ENCODE assay signal across 5 fruit fly cellular contexts in genomic region chrX:5932345-5932995, dm6.
TF ChIP-seq lines count a peak whose summit lies in the region.

No protein-coding gene starts in this region.

- no peak for TF ChIP-seq CTCF in whole organism, embryonic (GFP tag; optimal IDR thresholded peaks at IDR 0.05; lab: Kevin White, UChicago)

TF ChIP-seq in whole organism, adult, 20 proteins besides CTCF, POLR2A, EP300 and RAD21:
- TF ChIP-seq Crg-1 (GFP tag; optimal IDR thresholded peaks at IDR 0.05; lab: Kevin White, UChicago) = peak; percentile 21
- TF ChIP-seq CG1620 (GFP tag; optimal IDR thresholded peaks at IDR 0.05; lab: Kevin White, UChicago) = peak; percentile 79
- no peak for TF ChIP-seq kay (GFP tag; lab: Kevin White, UChicago; ENCODE audit: borderline replicate concordance)
- TF ChIP-seq pad (GFP tag; optimal IDR thresholded peaks at IDR 0.05; lab: Kevin White, UChicago) = peak; percentile 63
- TF ChIP-seq cnc (optimal IDR thresholded peaks at IDR 0.05; lab: Kevin White, UChicago) = no peak
- peak; percentile 13 for TF ChIP-seq ovo (GFP tag; optimal IDR thresholded peaks at IDR 0.05; lab: Kevin White, UChicago)
- peak; percentile 27 for TF ChIP-seq Hr96 (GFP tag; optimal IDR thresholded peaks at IDR 0.05; lab: Kevin White, UChicago)
- peak; percentile 70 for TF ChIP-seq CG7101 (tag; optimal IDR thresholded peaks at IDR 0.05; lab: Kevin White, UChicago)
- TF ChIP-seq bab1 (GFP tag; optimal IDR thresholded peaks at IDR 0.05; lab: Kevin White, UChicago) = peak; percentile 96
- TF ChIP-seq tj (GFP tag; optimal IDR thresholded peaks at IDR 0.05; lab: Kevin White, UChicago) = peak; percentile 69
- TF ChIP-seq CG14711 (tag; optimal IDR thresholded peaks at IDR 0.05; lab: Kevin White, UChicago) = peak; percentile 69
- TF ChIP-seq CG7045 (GFP tag; optimal IDR thresholded peaks at IDR 0.05; lab: Kevin White, UChicago) = no peak

TF ChIP-seq in whole organism, embryonic, 481 proteins besides CTCF, POLR2A, EP300 and RAD21 (continues in another document):
- TF ChIP-seq grau (tag; optimal IDR thresholded peaks at IDR 0.05; lab: Kevin White, UChicago) (peak; percentile 47), ci (GFP tag; IDR thresholded peaks at IDR 0.05; lab: Robert Waterston, UW) (peak; percentile 36; the same call in 1 of the 3 replicates), Drgx (GFP tag; IDR thresholded peaks at IDR 0.05; lab: Robert Waterston, UW) (peak; percentile 82), gem (tag; optimal IDR thresholded peaks at IDR 0.05; lab: Kevin White, UChicago) (peak; percentile 21), CG16815 (GFP tag; optimal IDR thresholded peaks at IDR 0.05; lab: Kevin White, UChicago) (peak; percentile 12), amos (GFP tag; IDR thresholded peaks at IDR 0.05; lab: Robert Waterston, UW; ENCODE audit: partially characterized antibody) (no peak), bsh (GFP tag; optimal IDR thresholded peaks at IDR 0.05; lab: Kevin White, UChicago) (peak; percentile 6 to 23), Chrac-16 (GFP tag; optimal IDR thresholded peaks at IDR 0.05; lab: Kevin White, UChicago) (no peak), row (GFP tag; IDR thresholded peaks at IDR 0.05; lab: Robert Waterston, UW) (peak; percentile 45; the same call in 2 of the 3 replicates), nmo (GFP tag; optimal IDR thresholded peaks at IDR 0.05; lab: Kevin White, UChicago) (peak; percentile 1), Ets65A (GFP tag; lab: Kevin White, UChicago) (peak; percentile 55), CG6689 (GFP tag; IDR thresholded peaks at IDR 0.05; lab: Robert Waterston, UW) (0 out of 2 replicates have a peak, but pooled peaks have one; percentile 9), CG2120 (GFP tag; optimal IDR thresholded peaks at IDR 0.05; lab: Kevin White, UChicago) (peak; percentile 3), Atf6 (GFP tag; IDR thresholded peaks at IDR 0.05; lab: Robert Waterston, UW) (no peak), ewg (GFP tag; optimal IDR thresholded peaks at IDR 0.05; lab: Kevin White, UChicago) (peak; percentile 2), ase (GFP tag; IDR thresholded peaks at IDR 0.05; lab: Robert Waterston, UW) (0 out of 3 replicates have a peak, but pooled peaks have one; percentile 27), CG16863 (GFP tag; optimal IDR thresholded peaks at IDR 0.05; lab: Kevin White, UChicago) (no peak), Sox102F (GFP tag; optimal IDR thresholded peaks at IDR 0.05; lab: Kevin White, UChicago) (peak; percentile 30), chif (GFP tag; optimal IDR thresholded peaks at IDR 0.05; lab: Kevin White, UChicago) (peak in 1 of 2 experiments; percentile 15)

TF ChIP-seq in whole organism, prepupa, 60 proteins besides CTCF, POLR2A, EP300 and RAD21 (continues in another document):
- no peak for TF ChIP-seq Hr38 (GFP tag; optimal IDR thresholded peaks at IDR 0.05; lab: Kevin White, UChicago)
- TF ChIP-seq salr (GFP tag; optimal IDR thresholded peaks at IDR 0.05; lab: Kevin White, UChicago) = peak; percentile 56 to 80
- peak; percentile 50 for TF ChIP-seq spab (GFP tag; optimal IDR thresholded peaks at IDR 0.05; lab: Kevin White, UChicago)
- TF ChIP-seq Hr39 (GFP tag; optimal IDR thresholded peaks at IDR 0.05; lab: Kevin White, UChicago) = peak; percentile 79
- TF ChIP-seq Gug (GFP tag; IDR thresholded peaks at IDR 0.05; lab: Robert Waterston, UW) = peak; percentile 71
- peak; percentile 88 for TF ChIP-seq CG8119 (GFP tag; IDR thresholded peaks at IDR 0.05; lab: Robert Waterston, UW)
- TF ChIP-seq CG15336 (GFP tag; IDR thresholded peaks at IDR 0.05; lab: Robert Waterston, UW) = peak; percentile 90
- peak; percentile 40 for TF ChIP-seq Ets21C (GFP tag; optimal IDR thresholded peaks at IDR 0.05; lab: Kevin White, UChicago)
- peak; percentile 60 for TF ChIP-seq Sox102F (GFP tag; optimal IDR thresholded peaks at IDR 0.05; lab: Kevin White, UChicago)
- peak; percentile 74 for TF ChIP-seq acj6 (GFP tag; optimal IDR thresholded peaks at IDR 0.05; lab: Kevin White, UChicago)
- peak; percentile 78 for TF ChIP-seq OdsH (GFP tag; optimal IDR thresholded peaks at IDR 0.05; lab: Kevin White, UChicago)
- TF ChIP-seq cyc (GFP tag; optimal IDR thresholded peaks at IDR 0.05; lab: Kevin White, UChicago) = peak; percentile 82
- peak; percentile 82 for TF ChIP-seq Lpt (GFP tag; optimal IDR thresholded peaks at IDR 0.05; lab: Kevin White, UChicago)
- TF ChIP-seq CG3919 (GFP tag; optimal IDR thresholded peaks at IDR 0.05; lab: Kevin White, UChicago) = peak; percentile 88
- TF ChIP-seq topi (GFP tag; optimal IDR thresholded peaks at IDR 0.05; lab: Kevin White, UChicago) = peak; percentile 76
- TF ChIP-seq CG16779 (tag; optimal IDR thresholded peaks at IDR 0.05; lab: Kevin White, UChicago) = peak; percentile 31
- TF ChIP-seq CG11762 (GFP tag; optimal IDR thresholded peaks at IDR 0.05; lab: Kevin White, UChicago; ENCODE audit: insufficient read depth) = peak; percentile 82
- peak; percentile 90 for TF ChIP-seq CG6163 (GFP tag; IDR thresholded peaks at IDR 0.05; lab: Robert Waterston, UW)
- TF ChIP-seq vri (GFP tag; optimal IDR thresholded peaks at IDR 0.05; lab: Kevin White, UChicago) = peak; percentile 28
- TF ChIP-seq Sox14 (GFP tag; optimal IDR thresholded peaks at IDR 0.05; lab: Kevin White, UChicago) = peak; percentile 90
- peak; percentile 66 for TF ChIP-seq Smox (GFP tag; optimal IDR thresholded peaks at IDR 0.05; lab: Kevin White, UChicago)

TF ChIP-seq in whole organism, pupa, 21 proteins besides CTCF, POLR2A, EP300 and RAD21:
- TF ChIP-seq rn (GFP tag; IDR thresholded peaks at IDR 0.05; lab: Robert Waterston, UW) (peak; percentile 49), CG17806 (tag; optimal IDR thresholded peaks at IDR 0.05; lab: Kevin White, UChicago) (peak; percentile 67), CG8301 (tag; optimal IDR thresholded peaks at IDR 0.05; lab: Kevin White, UChicago) (peak; percentile 90), Pif1B (GFP tag; optimal IDR thresholded peaks at IDR 0.05; lab: Kevin White, UChicago) (peak; percentile 87), CG15710 (tag; optimal IDR thresholded peaks at IDR 0.05; lab: Kevin White, UChicago) (peak; percentile 70), CG14655 (GFP tag; optimal IDR thresholded peaks at IDR 0.05; lab: Kevin White, UChicago) (peak; percentile 87), CG9948 (tag; optimal IDR thresholded peaks at IDR 0.05; lab: Kevin White, UChicago) (peak; percentile 63), CG4496 (GFP tag; IDR thresholded peaks at IDR 0.05; lab: Robert Waterston, UW) (peak; percentile 91; the same call in 2 of the 3 replicates), CG13204 (GFP tag; optimal IDR thresholded peaks at IDR 0.05; lab: Kevin White, UChicago) (no peak), fd96Ca (GFP tag; IDR thresholded peaks at IDR 0.05; lab: Robert Waterston, UW) (peak; percentile 90), CG10348 (GFP tag; IDR thresholded peaks at IDR 0.05; lab: Robert Waterston, UW) (0 out of 2 replicates have a peak, but pooled peaks have one; percentile 6), CG12605 (GFP tag; IDR thresholded peaks at IDR 0.05; lab: Robert Waterston, UW) (peak; percentile 77), gl (tag; optimal IDR thresholded peaks at IDR 0.05; lab: Kevin White, UChicago) (peak; percentile 59), D1 (tag; optimal IDR thresholded peaks at IDR 0.05; lab: Kevin White, UChicago) (no peak), CG34367 (tag; optimal IDR thresholded peaks at IDR 0.05; lab: Kevin White, UChicago) (peak; percentile 67), Snoo (tag; optimal IDR thresholded peaks at IDR 0.05; lab: Kevin White, UChicago) (peak; percentile 49), Ets98B (GFP tag; IDR thresholded peaks at IDR 0.05; lab: Robert Waterston, UW) (peak; percentile 88), CG8159 (tag; optimal IDR thresholded peaks at IDR 0.05; lab: Kevin White, UChicago) (peak; percentile 64), Pif1A (GFP tag; optimal IDR thresholded peaks at IDR 0.05; lab: Kevin White, UChicago) (peak; percentile 85), EcR (GFP tag; optimal IDR thresholded peaks at IDR 0.05; lab: Kevin White, UChicago) (no peak), CG32121 (GFP tag; IDR thresholded peaks at IDR 0.05; lab: Robert Waterston, UW) (peak; percentile 65)

TF ChIP-seq in whole organism, wandering third instar larva, 38 proteins besides CTCF, POLR2A, EP300 and RAD21:
- TF ChIP-seq h (GFP tag; optimal IDR thresholded peaks at IDR 0.05; lab: Kevin White, UChicago) = peak; percentile 56
- no peak for TF ChIP-seq GATAd (GFP tag; optimal IDR thresholded peaks at IDR 0.05; lab: Kevin White, UChicago)
- TF ChIP-seq tai (GFP tag; optimal IDR thresholded peaks at IDR 0.05; lab: Kevin White, UChicago) = no peak
- TF ChIP-seq CG32264 (GFP tag; optimal IDR thresholded peaks at IDR 0.05; lab: Kevin White, UChicago) = no peak
- peak in 1 of 2 experiments; percentile 65 for TF ChIP-seq foxo (GFP tag; optimal IDR thresholded peaks at IDR 0.05; lab: Kevin White, UChicago)
- TF ChIP-seq CG9705 (GFP tag; optimal IDR thresholded peaks at IDR 0.05; lab: Kevin White, UChicago) = peak; percentile 42
- peak; percentile 47 for TF ChIP-seq rgr (GFP tag; optimal IDR thresholded peaks at IDR 0.05; lab: Kevin White, UChicago)
- TF ChIP-seq woc (GFP tag; optimal IDR thresholded peaks at IDR 0.05; lab: Kevin White, UChicago) = peak; percentile 58
- TF ChIP-seq Hnf4 (GFP tag; optimal IDR thresholded peaks at IDR 0.05; lab: Kevin White, UChicago) = peak; percentile 37
- peak; percentile 54 for TF ChIP-seq psq (GFP tag; optimal IDR thresholded peaks at IDR 0.05; lab: Kevin White, UChicago)
- TF ChIP-seq br (GFP tag; optimal IDR thresholded peaks at IDR 0.05; lab: Kevin White, UChicago) = peak; percentile 51
- TF ChIP-seq OdsH (GFP tag; optimal IDR thresholded peaks at IDR 0.05; lab: Kevin White, UChicago) = peak; percentile 45
- TF ChIP-seq ey (GFP tag; optimal IDR thresholded peaks at IDR 0.05; lab: Kevin White, UChicago) = peak; percentile 67
- TF ChIP-seq Sp1 (GFP tag; optimal IDR thresholded peaks at IDR 0.05; lab: Kevin White, UChicago) = peak; percentile 31
- no peak for TF ChIP-seq CrebA (GFP tag; optimal IDR thresholded peaks at IDR 0.05; lab: Kevin White, UChicago; ENCODE audit: borderline replicate concordance)
- peak; percentile 56 for TF ChIP-seq fru (GFP tag; optimal IDR thresholded peaks at IDR 0.05; lab: Kevin White, UChicago)
- peak; percentile 43 for TF ChIP-seq dmrt93B (GFP tag; optimal IDR thresholded peaks at IDR 0.05; lab: Kevin White, UChicago)
- no peak for TF ChIP-seq Hr78 (GFP tag; optimal IDR thresholded peaks at IDR 0.05; lab: Kevin White, UChicago)
- TF ChIP-seq HLH106 (tag; optimal IDR thresholded peaks at IDR 0.05; lab: Kevin White, UChicago) = peak; percentile 58
